Worm (Caenorhabditis elegans): ENCODE results near the gene str-198.

- TF ChIP-seq unc-62 (GFP tag; optimal IDR thresholded peaks at IDR 0.05) = no peak
- no peak for TF ChIP-seq F49E8.2 (tag; optimal IDR thresholded peaks at IDR 0.05; ENCODE audit: insufficient read depth)
Observed at ce11 chrV:16061993-16062392, 14.4 kb downstream of the str-198 start, which contains the start of gene fbxa-100.

Data from whole organism, young adult.